Fruit fly (Drosophila melanogaster): ENCODE measurements around the gene CG31301.
A peak's percentile ranks its signal among the peaks of the same experiment; 100 is the strongest.

CG31301 gene

DNA sequence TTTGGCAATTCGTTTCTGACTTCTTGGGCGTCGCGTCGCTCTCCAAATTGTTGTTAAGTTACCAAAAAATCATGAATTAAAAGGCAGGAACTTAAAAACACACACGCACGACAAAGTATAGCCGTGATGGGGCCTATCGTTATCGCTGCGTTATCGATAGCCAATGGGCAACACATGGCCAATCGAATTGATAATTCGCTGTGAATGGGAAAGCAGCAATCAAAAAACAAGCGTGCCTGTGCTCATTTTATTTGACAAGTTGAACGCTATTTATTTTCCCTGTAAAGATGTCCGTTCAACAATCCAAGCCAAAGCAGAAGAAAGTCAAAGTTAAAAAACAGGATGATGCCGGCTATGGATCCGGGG, at the start of gene CG31301, which contains the start of gene Surf4 (continued):
- no peak for TF ChIP-seq CG18262 (tag; optimal IDR thresholded peaks at IDR 0.05)
- peak; percentile 66 for TF ChIP-seq CG16813 (GFP tag; IDR thresholded peaks at IDR 0.05; ENCODE audit: partially characterized antibody)
- peak; percentile 68; the same call in 2 of the 3 replicates for TF ChIP-seq CG14860 (GFP tag; IDR thresholded peaks at IDR 0.05; ENCODE audit: partially characterized antibody)
- TF ChIP-seq twi (tag; optimal IDR thresholded peaks at IDR 0.05) = peak; percentile 26
- TF ChIP-seq CG16863 (GFP tag; optimal IDR thresholded peaks at IDR 0.05) = no peak
- TF ChIP-seq caup (GFP tag; optimal IDR thresholded peaks at IDR 0.05; ENCODE audit: severe bottlenecking) = no peak
- no peak for TF ChIP-seq CG12071 (GFP tag; optimal IDR thresholded peaks at IDR 0.05)
- TF ChIP-seq dmrt99B (tag; optimal IDR thresholded peaks at IDR 0.05) = no peak
- no peak for TF ChIP-seq Asciz (GFP tag; optimal IDR thresholded peaks at IDR 0.05)
- peak; percentile 29; the same call in 1 of the 2 replicates for TF ChIP-seq CG42726 (GFP tag; IDR thresholded peaks at IDR 0.05; ENCODE audit: partially characterized antibody)
- TF ChIP-seq Lpt (GFP tag; optimal IDR thresholded peaks at IDR 0.05) = no peak
- no peak for TF ChIP-seq CG13123 (GFP tag; optimal IDR thresholded peaks at IDR 0.05)
- no peak for TF ChIP-seq tll (GFP tag; optimal IDR thresholded peaks at IDR 0.05)
- no peak for TF ChIP-seq insv (GFP tag; optimal IDR thresholded peaks at IDR 0.05)
- TF ChIP-seq CG7987 (GFP tag; optimal IDR thresholded peaks at IDR 0.05) = peak; percentile 26
- no peak for TF ChIP-seq CG8765 (GFP tag; IDR thresholded peaks at IDR 0.05)
- TF ChIP-seq chinmo (GFP tag; IDR thresholded peaks at IDR 0.05; ENCODE audit: partially characterized antibody) = no peak
- TF ChIP-seq pros (GFP tag; optimal IDR thresholded peaks at IDR 0.05) = no peak
- no peak for TF ChIP-seq HHEX (GFP tag; optimal IDR thresholded peaks at IDR 0.05)
- TF ChIP-seq MESR4 (GFP tag; optimal IDR thresholded peaks at IDR 0.05) = peak; percentile 77
- TF ChIP-seq CG6791 (GFP tag; IDR thresholded peaks at IDR 0.05; ENCODE audit: partially characterized antibody) = peak; percentile 90
- peak; percentile 29 for TF ChIP-seq trem (tag; optimal IDR thresholded peaks at IDR 0.05)
- TF ChIP-seq ttk (GFP tag; IDR thresholded peaks at IDR 0.05) = no peak
- TF ChIP-seq CG12659 (GFP tag; optimal IDR thresholded peaks at IDR 0.05) = peak; percentile 34
- TF ChIP-seq cato (GFP tag; optimal IDR thresholded peaks at IDR 0.05; ENCODE audit: borderline replicate concordance) = no peak
- TF ChIP-seq gcm (GFP tag; optimal IDR thresholded peaks at IDR 0.05) = no peak
- no peak for TF ChIP-seq Chrac-16 (GFP tag; optimal IDR thresholded peaks at IDR 0.05)
- no peak for TF ChIP-seq NfI (GFP tag; optimal IDR thresholded peaks at IDR 0.05)
- TF ChIP-seq nmo (GFP tag; optimal IDR thresholded peaks at IDR 0.05) = no peak
- TF ChIP-seq Sry-β (GFP tag; optimal IDR thresholded peaks at IDR 0.05) = no peak
- TF ChIP-seq tx (GFP tag; optimal IDR thresholded peaks at IDR 0.05) = no peak
- peak; percentile 18 for TF ChIP-seq Myb (GFP tag; optimal IDR thresholded peaks at IDR 0.05)
- TF ChIP-seq slbo (GFP tag; IDR thresholded peaks at IDR 0.05) = no peak
- TF ChIP-seq phol (tag; optimal IDR thresholded peaks at IDR 0.05) = peak; percentile 16
- no peak for TF ChIP-seq Hey (tag; optimal IDR thresholded peaks at IDR 0.05)
- TF ChIP-seq vnd (GFP tag; IDR thresholded peaks at IDR 0.05; ENCODE audit: partially characterized antibody) = peak; percentile 57; the same call in 2 of the 3 replicates
- peak; percentile 39 for TF ChIP-seq Sin3A (optimal IDR thresholded peaks at IDR 0.05)
- TF ChIP-seq CG17186 (GFP tag; optimal IDR thresholded peaks at IDR 0.05) = peak; percentile 17
- TF ChIP-seq Dbx (GFP tag; IDR thresholded peaks at IDR 0.05) = no peak
- TF ChIP-seq ham (GFP tag; IDR thresholded peaks at IDR 0.05) = no peak
- TF ChIP-seq CG1603 (tag; optimal IDR thresholded peaks at IDR 0.05) = peak; percentile 66
- no peak for TF ChIP-seq ind (GFP tag; optimal IDR thresholded peaks at IDR 0.05)
- TF ChIP-seq jigr1 (GFP tag; IDR thresholded peaks at IDR 0.05) = no peak
- no peak for TF ChIP-seq row (GFP tag; IDR thresholded peaks at IDR 0.05)
- peak; percentile 80 for TF ChIP-seq MBD-R2 (GFP tag; IDR thresholded peaks at IDR 0.05)
- TF ChIP-seq wek (GFP tag; optimal IDR thresholded peaks at IDR 0.05) = no peak
- no peak for TF ChIP-seq gem (tag; optimal IDR thresholded peaks at IDR 0.05)
- peak; percentile 64 for TF ChIP-seq CG34224 (GFP tag; IDR thresholded peaks at IDR 0.05; ENCODE audit: partially characterized antibody)
- TF ChIP-seq ato (GFP tag; IDR thresholded peaks at IDR 0.05; ENCODE audit: partially characterized antibody) = peak; percentile 85
- TF ChIP-seq pho (GFP tag; optimal IDR thresholded peaks at IDR 0.05) = no peak
